Fruit fly (Drosophila melanogaster) whole organism, embryonic: Measurements from ENCODE around the gene Prosbeta2.

Source experiments
- Asciz ChIP-seq: fragments of 200-800 bp; sonication (Bioruptor generic); optimal IDR thresholded peaks from 2 replicates; lab custom pipeline; 2017; ENCODE audit warnings: missing biosample characterization, mild to moderate bottlenecking, missing genetic modification characterization, missing genetic modification reagents
- Atf6 ChIP-seq: fragments of 200-800 bp; sonication (Bioruptor generic); IDR thresholded peaks from 2 replicates; pipeline ENCODE4 v1.3.6; 2022; ENCODE audit warnings: missing biosample characterization, missing genetic modification characterization
- B-H1 ChIP-seq: fragments of 200-800 bp; sonication (Bioruptor generic); IDR thresholded peaks from 3 replicates; pipeline ENCODE4 v1.3.6; 2022; ENCODE audit warnings: missing biosample characterization, missing genetic modification characterization
- B-H2 ChIP-seq: fragments of 200-800 bp; sonication (Bioruptor generic); optimal IDR thresholded peaks from 2 replicates; lab custom pipeline; 2018; ENCODE audit warnings: missing biosample characterization, mild to moderate bottlenecking, missing genetic modification characterization
- Bgb ChIP-seq: fragments of 200-800 bp; sonication (Bioruptor generic); IDR thresholded peaks from 2 replicates; pipeline ENCODE4 v1.3.6; 2022; ENCODE audit warnings: missing biosample characterization, missing genetic modification characterization; ENCODE audit not compliant: partially characterized antibody
- CG1647 ChIP-seq: fragments of 200-800 bp; sonication (Bioruptor generic); optimal IDR thresholded peaks from 3 replicates; lab custom pipeline; 2016; ENCODE audit warnings: missing biosample characterization, missing genetic modification characterization
- CG17912 ChIP-seq: fragments of 200-800 bp; sonication (Bioruptor generic); optimal IDR thresholded peaks from 2 replicates; lab custom pipeline; 2018; ENCODE audit warnings: missing biosample characterization, mild to moderate bottlenecking, missing genetic modification characterization
- CG18476 ChIP-seq: fragments of 200-800 bp; sonication (Bioruptor generic); optimal IDR thresholded peaks from 2 replicates; lab custom pipeline; 2016; ENCODE audit warnings: missing biosample characterization, mild to moderate bottlenecking, missing genetic modification characterization
- CG2889 ChIP-seq: fragments of 200-800 bp; sonication (Bioruptor generic); IDR thresholded peaks from 3 replicates; pipeline ENCODE4 v1.3.6; 2022; ENCODE audit warnings: missing biosample characterization, missing genetic modification characterization
- CG32772 ChIP-seq: fragments of 200-800 bp; sonication (Bioruptor generic); IDR thresholded peaks from 2 replicates; pipeline ENCODE4 v1.3.6; 2022; ENCODE audit warnings: missing biosample characterization, missing genetic modification characterization
- CG33213 ChIP-seq: fragments of 200-800 bp; sonication (Bioruptor generic); optimal IDR thresholded peaks from 3 replicates; lab custom pipeline; 2016; ENCODE audit warnings: missing biosample characterization, missing genetic modification characterization
- CG34376 ChIP-seq: fragments of 200-800 bp; sonication (Bioruptor generic); optimal IDR thresholded peaks from 2 replicates; lab custom pipeline; 2018; ENCODE audit warnings: missing biosample characterization, mild to moderate bottlenecking, missing genetic modification characterization
- CG3847 ChIP-seq: fragments of 200-800 bp; sonication (Bioruptor generic); IDR thresholded peaks from 2 replicates; pipeline ENCODE4 v1.3.6; 2022; ENCODE audit warnings: missing biosample characterization, missing genetic modification characterization
- CG7745 ChIP-seq: fragments of 200-800 bp; sonication (Bioruptor generic); optimal IDR thresholded peaks from 2 replicates; lab custom pipeline; 2018; ENCODE audit warnings: missing biosample characterization, mild to moderate bottlenecking, missing genetic modification characterization, moderate library complexity
- CG8089 ChIP-seq: fragments of 200-800 bp; sonication (Bioruptor generic); optimal IDR thresholded peaks from 3 replicates; lab custom pipeline; 2016; ENCODE audit warnings: missing biosample characterization, missing genetic modification characterization
- CG9876 ChIP-seq: fragments of 200-800 bp; sonication (Bioruptor generic); optimal IDR thresholded peaks from 2 replicates; lab custom pipeline; 2016; ENCODE audit warnings: missing biosample characterization, missing genetic modification characterization
- D19B ChIP-seq: fragments of 200-800 bp; sonication (Bioruptor generic); optimal IDR thresholded peaks from 2 replicates; lab custom pipeline; 2017; ENCODE audit warnings: missing biosample characterization, mild to moderate bottlenecking, missing genetic modification characterization
- Deaf1 ChIP-seq: fragments of 200-800 bp; optimal IDR thresholded peaks from 3 replicates; lab custom pipeline; 2019; ENCODE audit warnings: missing biosample characterization, mild to moderate bottlenecking, missing genetic modification characterization, moderate library complexity
- Drgx ChIP-seq: fragments of 200-800 bp; sonication (Bioruptor generic); IDR thresholded peaks from 2 replicates; pipeline ENCODE4 v1.3.6; 2022; ENCODE audit warnings: missing biosample characterization, missing genetic modification characterization
- HLH54F ChIP-seq: fragments of 200-800 bp; sonication (Bioruptor generic); optimal IDR thresholded peaks from 3 replicates; lab custom pipeline; 2016; ENCODE audit warnings: missing biosample characterization, missing genetic modification characterization
- Hmr ChIP-seq: fragments of 200-800 bp; sonication (Bioruptor generic); optimal IDR thresholded peaks from 3 replicates; lab custom pipeline; 2017; ENCODE audit warnings: mild to moderate bottlenecking, missing biosample characterization, missing genetic modification reagents, missing genetic modification characterization
- Hr39 ChIP-seq: fragments of >200 bp; optimal IDR thresholded peaks from 2 replicates; lab custom pipeline; 2017
- Mrtf ChIP-seq: fragments of 200-800 bp; sonication (Bioruptor generic); IDR thresholded peaks from 3 replicates; pipeline ENCODE4 v1.3.6; 2022; ENCODE audit warnings: missing biosample characterization, missing genetic modification characterization
- NFAT ChIP-seq: fragments of 200-800 bp; sonication (Bioruptor generic); IDR thresholded peaks from 2 replicates; pipeline ENCODE4 v1.3.6; 2022; ENCODE audit warnings: missing biosample characterization, missing genetic modification characterization
- Nf-YB ChIP-seq: fragments of 200-800 bp; sonication (Bioruptor generic); optimal IDR thresholded peaks from 3 replicates; lab custom pipeline; 2019; ENCODE audit warnings: missing biosample characterization, mild to moderate bottlenecking, missing genetic modification characterization, moderate library complexity
- Rx ChIP-seq: fragments of 200-800 bp; sonication (Bioruptor generic); IDR thresholded peaks from 2 replicates; pipeline ENCODE4 v1.3.6; 2022; ENCODE audit warnings: missing biosample characterization, missing genetic modification characterization
- Scr ChIP-seq: fragments of 200-800 bp; sonication (Bioruptor generic); IDR thresholded peaks from 2 replicates; pipeline ENCODE4 v1.3.6; 2022; ENCODE audit warnings: missing biosample characterization, missing genetic modification characterization; ENCODE audit not compliant: partially characterized antibody
- Stat92E ChIP-seq, 3 experiments: fragments of >200 bp in 2 of 3; fragments of 200-800 bp in 1 of 3; sonication (Bioruptor generic) in 1 of 3; optimal IDR thresholded peaks; 2 replicates each; lab custom pipeline; 2017 to 2019; ENCODE audit warnings: missing biosample characterization in 3 of 3, missing genetic modification characterization in 3 of 3, mild to moderate bottlenecking in 1 of 3, moderate library complexity in 1 of 3
- Xbp1 ChIP-seq: fragments of 200-800 bp; sonication (Bioruptor generic); optimal IDR thresholded peaks from 3 replicates; lab custom pipeline; 2016; ENCODE audit warnings: missing biosample characterization, mild to moderate bottlenecking, missing genetic modification characterization
- chn ChIP-seq: fragments of 200-800 bp; sonication (Bioruptor generic); optimal IDR thresholded peaks from 2 replicates; lab custom pipeline; 2016; ENCODE audit warnings: missing biosample characterization, missing genetic modification characterization
- corto ChIP-seq: fragments of 200-800 bp; sonication (Bioruptor generic); optimal IDR thresholded peaks from 2 replicates; lab custom pipeline; 2016; ENCODE audit warnings: missing biosample characterization, mild to moderate bottlenecking, missing genetic modification characterization, moderate library complexity
- croc ChIP-seq: fragments of 200-800 bp; sonication (Bioruptor generic); conservative IDR thresholded peaks from 3 replicates; pipeline ENCODE4 v1.3.6; 2022; ENCODE audit warnings: missing biosample characterization, missing genetic modification characterization
- cwo ChIP-seq: fragments of 200-800 bp; sonication (Bioruptor generic); optimal IDR thresholded peaks from 3 replicates; lab custom pipeline; 2017; ENCODE audit warnings: missing biosample characterization, missing genetic modification characterization, mild to moderate bottlenecking, moderate library complexity, missing genetic modification reagents
- da ChIP-seq: fragments of 200-800 bp; sonication (Bioruptor generic); optimal IDR thresholded peaks from 2 replicates; lab custom pipeline; 2016; ENCODE audit warnings: missing biosample characterization, missing genetic modification characterization
- dati ChIP-seq: fragments of 200-800 bp; sonication (Bioruptor generic); IDR thresholded peaks from 2 replicates; pipeline ENCODE4 v1.3.6; 2022; ENCODE audit warnings: missing biosample characterization, missing genetic modification characterization
- dimm ChIP-seq: fragments of 200-800 bp; sonication (Bioruptor generic); IDR thresholded peaks from 2 replicates; pipeline ENCODE4 v1.3.6; 2022; ENCODE audit warnings: missing biosample characterization, missing genetic modification characterization
- dm ChIP-seq: fragments of 200-800 bp; sonication (Bioruptor generic); optimal IDR thresholded peaks from 3 replicates; lab custom pipeline; 2016; ENCODE audit warnings: missing biosample characterization, missing genetic modification characterization
- gce ChIP-seq: fragments of 200-800 bp; sonication (Bioruptor generic); IDR thresholded peaks from 3 replicates; pipeline ENCODE4 v1.3.6; 2022; ENCODE audit warnings: missing biosample characterization, missing genetic modification characterization
- insv ChIP-seq, 2 experiments: fragments of 200-800 bp; sonication (Bioruptor generic); optimal IDR thresholded peaks; 3 replicates each; lab custom pipeline; 2016 to 2018; ENCODE audit warnings: missing biosample characterization in 2 of 2, missing genetic modification characterization in 2 of 2
- kay ChIP-seq: fragments of 200-800 bp; sonication (Bioruptor generic); optimal IDR thresholded peaks from 2 replicates; lab custom pipeline; 2016; ENCODE audit warnings: missing biosample characterization, missing genetic modification characterization
- lbe ChIP-seq: fragments of 200-800 bp; sonication (Bioruptor generic); optimal IDR thresholded peaks from 2 replicates; lab custom pipeline; 2016; ENCODE audit warnings: missing biosample characterization, mild to moderate bottlenecking, missing genetic modification characterization
- lilli ChIP-seq: fragments of 200-800 bp; sonication (Bioruptor generic); optimal IDR thresholded peaks from 3 replicates; lab custom pipeline; 2016; ENCODE audit warnings: missing biosample characterization, missing genetic modification characterization
- lmd ChIP-seq: fragments of 200-800 bp; sonication (Bioruptor generic); IDR thresholded peaks from 2 replicates; pipeline ENCODE4 v1.3.6; 2022; ENCODE audit warnings: missing biosample characterization, missing genetic modification characterization
- pan ChIP-seq, 4 experiments: fragments of >200 bp in 3 of 4; fragments of 200-800 bp in 1 of 4; sonication (Bioruptor generic) in 1 of 4; optimal IDR thresholded peaks in 3 of 4; IDR thresholded peaks in 1 of 4; 2 replicates each; pipeline versions ENCODE4 v1.3.6 to Lab custom; 2017 to 2022; ENCODE audit warnings: missing biosample characterization in 2 of 4, missing genetic modification characterization in 2 of 4, mixed read lengths in 1 of 4
- pho ChIP-seq: fragments of 200-800 bp; sonication (Bioruptor generic); optimal IDR thresholded peaks from 2 replicates; lab custom pipeline; 2016; ENCODE audit warnings: missing biosample characterization, missing genetic modification characterization
- ranshi ChIP-seq: fragments of 200-800 bp; sonication (Bioruptor generic); IDR thresholded peaks from 2 replicates; pipeline ENCODE4 v1.3.6; 2022; ENCODE audit warnings: missing biosample characterization, missing genetic modification characterization
- slbo ChIP-seq: fragments of 200-800 bp; sonication (Bioruptor generic); IDR thresholded peaks from 2 replicates; pipeline ENCODE4 v1.3.6; 2022; ENCODE audit warnings: missing biosample characterization, missing genetic modification characterization
- trh ChIP-seq: fragments of 200-800 bp; sonication (Bioruptor generic); optimal IDR thresholded peaks from 2 replicates; lab custom pipeline; 2016; ENCODE audit warnings: missing biosample characterization, missing genetic modification characterization
- wor ChIP-seq: fragments of 200-800 bp; sonication (Bioruptor generic); IDR thresholded peaks from 2 replicates; pipeline ENCODE4 v1.3.6; 2022; ENCODE audit warnings: missing biosample characterization, missing genetic modification characterization
- zfh2 ChIP-seq: fragments of 200-800 bp; sonication (Bioruptor generic); optimal IDR thresholded peaks from 2 replicates; lab custom pipeline; 2016; ENCODE audit warnings: missing biosample characterization, missing genetic modification characterization

Gene Prosbeta2

DNA sequence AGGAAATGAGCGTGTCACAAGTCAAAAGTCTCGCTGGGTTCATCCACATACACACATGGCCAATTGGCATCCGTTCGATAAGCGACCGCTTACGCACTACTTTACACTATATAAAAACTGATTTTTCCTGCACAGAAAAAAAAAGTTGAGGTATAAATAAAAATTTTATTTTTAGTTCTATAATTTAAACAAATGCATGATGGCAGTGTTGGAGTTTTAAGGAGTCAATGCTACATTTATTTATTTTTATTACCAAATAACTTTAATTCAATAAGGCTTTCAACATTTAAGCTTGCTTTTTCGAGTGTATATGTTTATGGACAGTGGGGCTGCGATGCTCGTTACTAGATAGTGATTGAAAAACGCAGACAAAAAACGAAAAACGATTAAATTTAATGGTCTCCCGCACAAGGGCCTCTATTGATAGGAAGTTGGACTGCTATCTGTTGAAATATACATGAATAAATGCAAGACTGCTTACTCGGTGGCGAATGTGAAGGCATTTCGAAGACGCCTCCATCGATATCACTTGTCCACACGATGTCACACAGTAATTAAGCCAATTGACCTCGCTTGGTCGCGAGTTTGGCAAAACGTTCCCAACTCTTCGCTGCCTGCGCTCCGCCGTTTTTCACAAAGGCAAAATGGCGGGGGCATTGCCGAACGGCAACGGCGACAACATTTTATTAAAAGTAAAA lies 12.0 kb downstream of the Prosbeta2 start:
- TF ChIP-seq B-H1 = peak; percentile 49
- TF ChIP-seq B-H2 (GFP tag; lab: Kevin White, UChicago) = no peak
- TF ChIP-seq Asciz (GFP tag; lab: Kevin White, UChicago) = peak; percentile 78
- TF ChIP-seq kay (GFP tag; lab: Kevin White, UChicago) = peak; percentile 47
- TF ChIP-seq pan (optimal IDR thresholded peaks at IDR 0.05; lab: Kevin White, UChicago) = no peak
- peak in 1 of 2 experiments; percentile 84 for TF ChIP-seq pan (GFP tag; optimal IDR thresholded peaks at IDR 0.05 in 1 of 2, IDR thresholded peaks at IDR 0.05 in 1 of 2)
- TF ChIP-seq gce (GFP tag; lab: Robert Waterston, UW) = peak; percentile 45; the same call in 1 of the 3 replicates
- peak; percentile 38; the same call in 2 of the 3 replicates for TF ChIP-seq croc (GFP tag; lab: Robert Waterston, UW)
- TF ChIP-seq da (GFP tag; lab: Kevin White, UChicago) = no peak
- peak; percentile 1 for TF ChIP-seq CG7745 (tag; lab: Kevin White, UChicago)
- peak; percentile 83 for TF ChIP-seq Drgx (GFP tag; lab: Robert Waterston, UW)
- peak in 1 of 3 experiments; percentile 33 for TF ChIP-seq Stat92E (GFP tag; optimal IDR thresholded peaks at IDR 0.05; lab: Kevin White, UChicago)
- TF ChIP-seq Deaf1 (tag; lab: Kevin White, UChicago) = peak; percentile 51
- TF ChIP-seq CG32772 (GFP tag; lab: Robert Waterston, UW) = peak; percentile 64
- TF ChIP-seq CG3847 (GFP tag; lab: Robert Waterston, UW) = peak; percentile 50; the same call in 1 of the 2 replicates
- TF ChIP-seq D19B (GFP tag; lab: Kevin White, UChicago) = peak; percentile 4
- 0 out of 2 replicates have a peak, but pooled peaks have one; percentile 11 for TF ChIP-seq Rx
- peak; percentile 71 for TF ChIP-seq lmd (GFP tag; lab: Robert Waterston, UW)
- no peak for TF ChIP-seq insv (GFP tag; optimal IDR thresholded peaks at IDR 0.05; lab: Kevin White, UChicago)
- peak; percentile 55 for TF ChIP-seq Nf-YB (GFP tag; lab: Kevin White, UChicago)
- TF ChIP-seq Scr (GFP tag; lab: Robert Waterston, UW) = no peak
- TF ChIP-seq ranshi = peak; percentile 80
- peak; percentile 67 for TF ChIP-seq cwo
- no peak for TF ChIP-seq CG9876 (GFP tag; lab: Kevin White, UChicago)
- TF ChIP-seq CG2889 (GFP tag; lab: Robert Waterston, UW) = peak; percentile 24; the same call in 1 of the 3 replicates
- peak; percentile 74 for TF ChIP-seq Atf6
- no peak for TF ChIP-seq CG34376
- no peak for TF ChIP-seq CG1647 (GFP tag; lab: Kevin White, UChicago)
- TF ChIP-seq dati (GFP tag; lab: Robert Waterston, UW) = no peak
- no peak for TF ChIP-seq Hr39
- no peak for TF ChIP-seq dimm (GFP tag; lab: Robert Waterston, UW)
- TF ChIP-seq trh (GFP tag; lab: Kevin White, UChicago) = peak; percentile 28
- no peak for TF ChIP-seq Mrtf (GFP tag; lab: Robert Waterston, UW)
- TF ChIP-seq zfh2 = no peak
- no peak for TF ChIP-seq HLH54F (GFP tag; lab: Kevin White, UChicago)
- TF ChIP-seq lilli = peak; percentile 50
- peak; percentile 77 for TF ChIP-seq Xbp1 (GFP tag; lab: Kevin White, UChicago)
- no peak for TF ChIP-seq chn (GFP tag; lab: Kevin White, UChicago)
- no peak for TF ChIP-seq CG17912
- peak; percentile 61 for TF ChIP-seq wor
- no peak for TF ChIP-seq CG33213
- TF ChIP-seq CG18476 (GFP tag; lab: Kevin White, UChicago) = peak; percentile 38
- no peak for TF ChIP-seq lbe (GFP tag; lab: Kevin White, UChicago)
- TF ChIP-seq Hmr (GFP tag; lab: Kevin White, UChicago) = peak; percentile 62
- no peak for TF ChIP-seq pho (GFP tag; lab: Kevin White, UChicago)
- no peak for TF ChIP-seq Bgb (GFP tag; lab: Robert Waterston, UW)
- no peak for TF ChIP-seq dm (GFP tag; lab: Kevin White, UChicago)
- peak; percentile 76 for TF ChIP-seq slbo (GFP tag; lab: Robert Waterston, UW)
- TF ChIP-seq CG8089 (GFP tag; lab: Kevin White, UChicago) = no peak
- TF ChIP-seq corto = no peak
- peak; percentile 27; the same call in 1 of the 2 replicates for TF ChIP-seq NFAT (GFP tag; lab: Robert Waterston, UW)
